Fruit fly (Drosophila melanogaster) whole organism, adult: Measurements from ENCODE around the gene Mdh2.

Source experiments
- CG11617 ChIP-seq: fragments of 200-800 bp; sonication (Bioruptor generic); optimal IDR thresholded peaks from 2 replicates; lab custom pipeline; 2017; ENCODE audit warnings: mild to moderate bottlenecking, missing biosample characterization, missing genetic modification reagents, missing genetic modification characterization
- CG12768 ChIP-seq: fragments of 200-800 bp; sonication (Bioruptor generic); optimal IDR thresholded peaks from 2 replicates; lab custom pipeline; 2017; ENCODE audit warnings: missing biosample characterization, missing genetic modification characterization, mild to moderate bottlenecking, moderate library complexity, missing genetic modification reagents
- CG14711 ChIP-seq: fragments of 200-800 bp; sonication (Bioruptor generic); optimal IDR thresholded peaks from 2 replicates; lab custom pipeline; 2018; ENCODE audit warnings: missing biosample characterization, mild to moderate bottlenecking, missing genetic modification characterization, moderate library complexity
- CG1620 ChIP-seq: fragments of 200-800 bp; sonication (Bioruptor generic); optimal IDR thresholded peaks from 2 replicates; lab custom pipeline; 2016; ENCODE audit warnings: missing biosample characterization, missing genetic modification characterization
- CG33017 ChIP-seq: fragments of 200-800 bp; sonication (Bioruptor generic); optimal IDR thresholded peaks from 2 replicates; lab custom pipeline; 2018; ENCODE audit warnings: missing biosample characterization, mild to moderate bottlenecking, missing genetic modification characterization, moderate library complexity
- CG5204 ChIP-seq: fragments of 200-800 bp; sonication (Bioruptor generic); optimal IDR thresholded peaks from 2 replicates; lab custom pipeline; 2016; ENCODE audit warnings: missing biosample characterization, missing genetic modification characterization
- CG7045 ChIP-seq: fragments of 200-800 bp; sonication (Bioruptor generic); optimal IDR thresholded peaks from 2 replicates; lab custom pipeline; 2017; ENCODE audit warnings: missing biosample characterization, mild to moderate bottlenecking, missing genetic modification characterization
- CG7101 ChIP-seq: fragments of 200-800 bp; sonication (Bioruptor generic); optimal IDR thresholded peaks from 2 replicates; lab custom pipeline; 2018; ENCODE audit warnings: missing biosample characterization, mild to moderate bottlenecking, missing genetic modification characterization, moderate library complexity
- Clk ChIP-seq: fragments of 200-800 bp; sonication (Bioruptor generic); optimal IDR thresholded peaks from 2 replicates; lab custom pipeline; 2017; ENCODE audit warnings: missing biosample characterization, missing genetic modification characterization
- Crg-1 ChIP-seq: fragments of 200-800 bp; sonication (Bioruptor generic); optimal IDR thresholded peaks from 2 replicates; lab custom pipeline; 2016; ENCODE audit warnings: missing biosample characterization, missing genetic modification characterization
- Hr96 ChIP-seq: fragments of 200-800 bp; sonication (Bioruptor generic); optimal IDR thresholded peaks from 2 replicates; lab custom pipeline; 2016; ENCODE audit warnings: missing biosample characterization, missing genetic modification characterization
- Mnt ChIP-seq: fragments of 200-800 bp; sonication (Bioruptor generic); optimal IDR thresholded peaks from 2 replicates; lab custom pipeline; 2016; ENCODE audit warnings: missing biosample characterization, mild to moderate bottlenecking, missing genetic modification characterization
- bab1 ChIP-seq: fragments of 200-800 bp; sonication (Bioruptor generic); optimal IDR thresholded peaks from 3 replicates; lab custom pipeline; 2019; ENCODE audit warnings: missing biosample characterization, mild to moderate bottlenecking, missing genetic modification characterization, moderate library complexity
- cic ChIP-seq: fragments of 200-800 bp; sonication (Bioruptor generic); optimal IDR thresholded peaks from 2 replicates; lab custom pipeline; 2017; ENCODE audit warnings: missing biosample characterization, mild to moderate bottlenecking, missing genetic modification characterization, moderate library complexity
- cnc ChIP-seq, 2 experiments: fragments of >200 bp; optimal IDR thresholded peaks; 2 replicates each; lab custom pipeline; 2017
- kay ChIP-seq: fragments of 200-800 bp; sonication (Bioruptor generic); peaks from one replicate; lab custom pipeline; 2016; ENCODE audit warnings: missing biosample characterization, missing genetic modification characterization, borderline replicate concordance
- ovo ChIP-seq: fragments of 200-800 bp; sonication (Bioruptor generic); optimal IDR thresholded peaks from 2 replicates; lab custom pipeline; 2016; ENCODE audit warnings: missing biosample characterization, missing genetic modification characterization
- pad ChIP-seq: fragments of 200-800 bp; sonication (Bioruptor generic); optimal IDR thresholded peaks from 3 replicates; lab custom pipeline; 2017; ENCODE audit warnings: missing biosample characterization, missing genetic modification characterization, mild to moderate bottlenecking, moderate library complexity, missing genetic modification reagents
- tj ChIP-seq: fragments of 200-800 bp; sonication (Bioruptor generic); optimal IDR thresholded peaks from 3 replicates; lab custom pipeline; 2017; ENCODE audit warnings: missing biosample characterization, mild to moderate bottlenecking, missing genetic modification characterization, moderate library complexity
- toe ChIP-seq: fragments of 200-800 bp; sonication (Bioruptor generic); optimal IDR thresholded peaks from 2 replicates; lab custom pipeline; 2016; ENCODE audit warnings: missing biosample characterization, missing genetic modification characterization

The Mdh2 gene

dm6 chr3R:18220211-18220749 lies 5.9 kb upstream of the Mdh2 start, which contains the start of the genes CG7988 and CG7183:
TSS of gene CG7988 (plus strand) at chr3R:18220526.
TSS of gene CG7183 (minus strand) at chr3R:18220699.
- TF ChIP-seq Mnt (GFP tag; lab: Kevin White, UChicago) (peak; percentile 88), cnc (optimal IDR thresholded peaks at IDR 0.05; lab: Kevin White, UChicago) (no peak), CG1620 (GFP tag; lab: Kevin White, UChicago) (peak; percentile 95), CG11617 (peak; percentile 97), CG33017 (peak; percentile 98), Clk (peak; percentile 85), pad (GFP tag; lab: Kevin White, UChicago) (peak; percentile 82), CG5204 (GFP tag; lab: Kevin White, UChicago) (no peak), Crg-1 (GFP tag; lab: Kevin White, UChicago) (peak; percentile 93), bab1 (peak; percentile 98), cic (GFP tag; lab: Kevin White, UChicago) (peak; percentile 71), CG7045 (GFP tag; lab: Kevin White, UChicago) (peak; percentile 95), kay (no peak), Hr96 (GFP tag; lab: Kevin White, UChicago) (peak; percentile 94), ovo (peak; percentile 51), tj (GFP tag; lab: Kevin White, UChicago) (peak; percentile 81), CG14711 (tag; lab: Kevin White, UChicago) (peak; percentile 96), CG12768 (GFP tag; lab: Kevin White, UChicago) (peak; percentile 93), toe (GFP tag; lab: Kevin White, UChicago) (peak; percentile 96), CG7101 (tag; lab: Kevin White, UChicago) (peak; percentile 98)

dm6 chr3R:18223434-18223833 lies 2.8 kb upstream of the Mdh2 start, which contains the start of the genes mTerf5 and Non3:
TSS of gene mTerf5 (minus strand) at chr3R:18223682.
TSS of gene Non3 (plus strand) at chr3R:18223722.
- TF ChIP-seq ovo, result peak; percentile 74
- peak; percentile 47 for TF ChIP-seq CG7045 (GFP tag; lab: Kevin White, UChicago)
- peak; percentile 46 for TF ChIP-seq pad (GFP tag; lab: Kevin White, UChicago)
- peak; percentile 82 for TF ChIP-seq bab1
- TF ChIP-seq Clk, result peak; percentile 21
- no peak for TF ChIP-seq Hr96 (GFP tag; lab: Kevin White, UChicago)
- TF ChIP-seq toe (GFP tag; lab: Kevin White, UChicago), result no peak
- TF ChIP-seq CG12768 (GFP tag; lab: Kevin White, UChicago), result peak; percentile 61
- peak; percentile 6 for TF ChIP-seq cic (GFP tag; lab: Kevin White, UChicago)
- peak; percentile 32 for TF ChIP-seq Crg-1 (GFP tag; lab: Kevin White, UChicago)
- TF ChIP-seq CG5204 (GFP tag; lab: Kevin White, UChicago), result no peak
- peak; percentile 57 for TF ChIP-seq CG33017
- TF ChIP-seq CG14711 (tag; lab: Kevin White, UChicago), result peak; percentile 71
- TF ChIP-seq tj (GFP tag; lab: Kevin White, UChicago), result peak; percentile 51
- TF ChIP-seq CG1620 (GFP tag; lab: Kevin White, UChicago), result peak; percentile 64
- peak; percentile 73 for TF ChIP-seq CG7101 (tag; lab: Kevin White, UChicago)
- peak; percentile 80 for TF ChIP-seq CG11617
- TF ChIP-seq kay, result no peak
- peak; percentile 98 for TF ChIP-seq Mnt (GFP tag; lab: Kevin White, UChicago)
- TF ChIP-seq cnc (optimal IDR thresholded peaks at IDR 0.05; lab: Kevin White, UChicago), result no peak

dm6 chr3R:18226809-18227157 lies 587 bp downstream of the Mdh2 start:
- TF ChIP-seq CG7045 (GFP tag; lab: Kevin White, UChicago) (no peak), CG33017 (no peak), CG12768 (GFP tag; lab: Kevin White, UChicago) (no peak), cnc (optimal IDR thresholded peaks at IDR 0.05; lab: Kevin White, UChicago) (no peak), CG5204 (GFP tag; lab: Kevin White, UChicago) (no peak), bab1 (no peak), ovo (no peak), CG11617 (no peak), Crg-1 (GFP tag; lab: Kevin White, UChicago) (no peak), CG14711 (tag; lab: Kevin White, UChicago) (no peak), Hr96 (GFP tag; lab: Kevin White, UChicago) (no peak), cic (GFP tag; lab: Kevin White, UChicago) (no peak), toe (GFP tag; lab: Kevin White, UChicago) (no peak), Mnt (GFP tag; lab: Kevin White, UChicago) (no peak), kay (no peak), CG1620 (GFP tag; lab: Kevin White, UChicago) (no peak), Clk (no peak), tj (GFP tag; lab: Kevin White, UChicago) (no peak), CG7101 (tag; lab: Kevin White, UChicago) (no peak), pad (GFP tag; lab: Kevin White, UChicago) (no peak)

dm6 chr3R:18227385-18227784 lies 1.2 kb downstream of the Mdh2 start:
- TF ChIP-seq Hr96 (GFP tag; lab: Kevin White, UChicago) (no peak), cic (GFP tag; lab: Kevin White, UChicago) (no peak), Crg-1 (GFP tag; lab: Kevin White, UChicago) (no peak), cnc (optimal IDR thresholded peaks at IDR 0.05; lab: Kevin White, UChicago) (no peak), CG11617 (no peak), CG5204 (GFP tag; lab: Kevin White, UChicago) (no peak), Clk (no peak)

DNA sequence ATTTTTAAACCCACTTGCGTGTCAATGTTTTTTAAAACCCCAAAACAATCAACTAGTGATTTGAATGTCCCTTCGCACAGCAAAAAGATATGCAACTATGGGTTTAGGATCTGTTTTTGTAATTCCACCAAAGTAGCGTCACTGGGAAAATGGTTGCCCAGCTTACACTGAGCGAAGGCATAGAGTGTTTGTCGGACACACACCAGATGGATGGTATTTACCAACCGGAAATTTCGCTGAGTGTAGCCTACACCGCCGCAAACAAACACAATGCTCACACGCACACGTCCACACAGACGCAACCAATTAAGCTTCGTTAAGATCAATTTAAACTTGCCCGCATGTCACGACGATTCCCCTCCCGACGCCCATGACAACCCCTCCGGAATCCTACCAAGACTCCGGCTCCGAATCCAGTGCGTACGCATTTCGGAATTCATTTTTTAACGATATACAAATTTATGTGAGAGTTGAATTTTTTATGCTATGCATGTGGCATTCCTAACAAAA lies 2.6 kb downstream of the Mdh2 start:
- TF ChIP-seq CG12768 (GFP tag; lab: Kevin White, UChicago), result peak; percentile 40
- TF ChIP-seq bab1, result no peak
- TF ChIP-seq Mnt (GFP tag; lab: Kevin White, UChicago), result no peak

DNA sequence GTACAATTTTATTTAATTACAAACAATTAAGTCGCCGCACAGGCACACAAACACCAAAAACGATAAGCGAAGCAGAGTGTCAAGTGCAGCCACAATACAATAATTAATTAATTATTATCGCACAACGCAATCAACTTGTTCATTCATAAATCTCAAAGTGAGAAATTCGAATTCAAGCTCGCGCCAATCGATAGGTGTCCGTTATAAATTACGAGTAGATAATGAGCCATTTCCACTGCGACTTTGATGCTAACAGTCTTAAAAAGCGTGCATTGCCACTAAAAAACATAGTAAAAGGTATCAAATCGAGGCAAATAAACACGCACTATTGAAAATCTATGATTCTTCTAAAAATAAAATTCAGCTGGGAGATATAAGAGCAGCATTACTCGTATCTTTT lies 4.0 kb downstream of the Mdh2 start:
- TF ChIP-seq toe (GFP tag; lab: Kevin White, UChicago), result no peak
- TF ChIP-seq cic (GFP tag; lab: Kevin White, UChicago), result peak; percentile 16
